Worm (Caenorhabditis elegans) whole organism, mixed stage, embryonic: Measurements from ENCODE around the gene nep-20.

Experiments
- lin-13 ChIP-seq: fragments of 150-350 bp; optimal IDR thresholded peaks from 2 replicates; lab custom pipeline; 2014; ENCODE audit warnings: missing biosample characterization, missing genetic modification characterization
- mab-5 ChIP-seq: fragments of 150-350 bp; optimal IDR thresholded peaks from 2 replicates; lab custom pipeline; 2014; ENCODE audit warnings: missing biosample characterization, missing genetic modification characterization
- mep-1 ChIP-seq: fragments of 150-350 bp; optimal IDR thresholded peaks from 2 replicates; lab custom pipeline; 2017; ENCODE audit warnings: missing biosample characterization, missing genetic modification reagents, missing genetic modification characterization, inconsistent platforms
- nhr-28 ChIP-seq: fragments of 150-350 bp; optimal IDR thresholded peaks from 2 replicates; lab custom pipeline; 2014; ENCODE audit warnings: missing biosample characterization, missing genetic modification characterization
- nhr-76 ChIP-seq: sonication (generic microtip); optimal IDR thresholded peaks from 2 replicates; lab custom pipeline; 2017; ENCODE audit warnings: missing biosample characterization, missing genetic modification characterization
- pha-4 ChIP-seq: fragments of 150-350 bp; optimal IDR thresholded peaks from 2 replicates; lab custom pipeline; 2018; ENCODE audit warnings: missing biosample characterization, missing genetic modification reagents, missing genetic modification characterization
- snpc-4 ChIP-seq: fragments of 150-350 bp; optimal IDR thresholded peaks from 2 replicates; lab custom pipeline; 2014; ENCODE audit warnings: missing biosample characterization, missing genetic modification characterization

DNA sequence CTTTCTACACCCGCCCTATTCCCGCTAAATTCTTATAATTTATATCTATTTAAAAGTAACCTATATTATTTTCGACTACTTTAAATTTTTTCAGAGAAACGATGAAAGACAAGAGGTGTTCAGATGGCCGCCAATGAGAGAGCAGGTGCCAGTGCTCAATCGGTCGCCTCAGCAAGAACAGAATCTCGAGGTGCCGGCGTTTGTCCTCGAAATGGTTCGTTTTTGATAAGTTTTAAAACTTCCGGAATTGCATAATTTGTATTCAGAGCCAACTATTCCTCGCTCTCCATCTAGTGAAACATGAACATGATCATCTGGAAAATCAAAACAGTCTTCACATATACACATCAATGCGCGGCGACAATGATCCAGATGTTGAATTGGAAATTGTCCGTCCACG, 24.4 kb downstream of the nep-20 start, which contains the start of gene bath-23:
- TF ChIP-seq pha-4 (tag; lab: Kevin White, UChicago): no peak
- TF ChIP-seq mab-5: no peak
- no peak for TF ChIP-seq snpc-4 (tag; lab: Kevin White, UChicago)
- TF ChIP-seq lin-13 (tag; lab: Kevin White, UChicago): no peak
- no peak for TF ChIP-seq nhr-28 (tag; lab: Kevin White, UChicago)
- TF ChIP-seq mep-1 (tag; lab: Kevin White, UChicago): no peak
- no peak for TF ChIP-seq nhr-76 (tag; lab: Kevin White, UChicago)
